Worm (Caenorhabditis elegans) whole organism, L2 larva: Measurements from ENCODE around the gene C54F6.20.

Source experiments
- aly-2 ChIP-seq: fragments of 150-350 bp; optimal IDR thresholded peaks from 2 replicates; lab custom pipeline; 2014; ENCODE audit warnings: missing biosample characterization, missing genetic modification characterization
- nhr-237 ChIP-seq: fragments of 150-350 bp; optimal IDR thresholded peaks from 2 replicates; lab custom pipeline; 2014; ENCODE audit warnings: missing biosample characterization, missing genetic modification characterization
- nhr-77 ChIP-seq: fragments of 150-350 bp; optimal IDR thresholded peaks from 2 replicates; lab custom pipeline; 2014; ENCODE audit warnings: missing biosample characterization, missing genetic modification characterization
- unc-62 ChIP-seq: fragments of 150-350 bp; optimal IDR thresholded peaks from 2 replicates; lab custom pipeline; 2014; ENCODE audit warnings: missing biosample characterization, missing genetic modification reagents, missing genetic modification characterization

ce11 chrV:7529840-7530239 is 5.3 kb downstream of the C54F6.20 start, which contains the start of gene swt-2:
- TF ChIP-seq nhr-77 (tag; lab: Kevin White, UChicago), result no peak
- TF ChIP-seq aly-2 (tag; lab: Kevin White, UChicago), result no peak
- TF ChIP-seq nhr-237 (tag; lab: Kevin White, UChicago), result no peak
- no peak for TF ChIP-seq unc-62
